Worm (Caenorhabditis elegans): ENCODE measurements around the gene spot-1.

Gene spot-1

ce11 chrIII:7272828-7273227 is 4.2 kb downstream of the spot-1 start (continued):
- peak; percentile 79 for TF ChIP-seq nhr-43 (tag; optimal IDR thresholded peaks at IDR 0.05; ENCODE audit: poor library complexity, severe bottlenecking)
- TF ChIP-seq elt-2 (tag; optimal IDR thresholded peaks at IDR 0.05) = peak; percentile 57

- TF ChIP-seq nhr-25 (tag; optimal IDR thresholded peaks at IDR 0.05) (peak; percentile 4), lin-39 (tag; optimal IDR thresholded peaks at IDR 0.05) (peak; percentile 31), nhr-67 (tag; optimal IDR thresholded peaks at IDR 0.05) (no peak), elt-3 (tag; optimal IDR thresholded peaks at IDR 0.05) (no peak), ceh-9 (tag; optimal IDR thresholded peaks at IDR 0.05) (no peak), elt-2 (tag; optimal IDR thresholded peaks at IDR 0.05) (peak; percentile 14), daf-12 (tag; optimal IDR thresholded peaks at IDR 0.05) (no peak), nhr-43 (tag; optimal IDR thresholded peaks at IDR 0.05; ENCODE audit: poor library complexity, severe bottlenecking) (peak; percentile 22), pha-4 (tag; optimal IDR thresholded peaks at IDR 0.05) (peak; percentile 84), R02D3.7 (tag; optimal IDR thresholded peaks at IDR 0.05) (no peak), lin-15B (tag; optimal IDR thresholded peaks at IDR 0.05) (no peak), mdl-1 (tag; optimal IDR thresholded peaks at IDR 0.05) (no peak), ztf-11 (tag; optimal IDR thresholded peaks at IDR 0.05) (no peak), elt-1 (tag; optimal IDR thresholded peaks at IDR 0.05) (no peak), hmg-11 (tag; optimal IDR thresholded peaks at IDR 0.05) (no peak), sea-2 (GFP tag; optimal IDR thresholded peaks at IDR 0.05) (no peak), unc-62 (GFP tag; optimal IDR thresholded peaks at IDR 0.05) (no peak), zag-1 (tag; optimal IDR thresholded peaks at IDR 0.05) (no peak), lsy-12 (tag; optimal IDR thresholded peaks at IDR 0.05) (peak; percentile 20), nhr-237 (tag; optimal IDR thresholded peaks at IDR 0.05) (no peak), ztf-4 (tag; optimal IDR thresholded peaks at IDR 0.05) (no peak), nhr-76 (tag; optimal IDR thresholded peaks at IDR 0.05) (no peak), nhr-11 (tag; optimal IDR thresholded peaks at IDR 0.05) (no peak), snpc-4 (tag; optimal IDR thresholded peaks at IDR 0.05) (no peak), nhr-23 (tag; optimal IDR thresholded peaks at IDR 0.05) (peak; percentile 38), ceh-82 (tag; optimal IDR thresholded peaks at IDR 0.05) (no peak), skn-1 (tag; optimal IDR thresholded peaks at IDR 0.05) (no peak), nhr-77 (tag; optimal IDR thresholded peaks at IDR 0.05) (no peak), mml-1 (tag; optimal IDR thresholded peaks at IDR 0.05) (no peak), nhr-28 (tag; optimal IDR thresholded peaks at IDR 0.05) (no peak), nhr-12 (tag; optimal IDR thresholded peaks at IDR 0.05) (no peak), fos-1 (tag; optimal IDR thresholded peaks at IDR 0.05) (no peak), ZK546.5 (tag; optimal IDR thresholded peaks at IDR 0.05) (no peak), unc-39 (tag; optimal IDR thresholded peaks at IDR 0.05) (no peak), egl-27 (tag; optimal IDR thresholded peaks at IDR 0.05) (no peak), jun-1 (tag; optimal IDR thresholded peaks at IDR 0.05) (peak; percentile 71), ama-1 (optimal IDR thresholded peaks at IDR 0.05) (peak; percentile 22), eor-1 (tag; optimal IDR thresholded peaks at IDR 0.05) (no peak), fkh-10 (GFP tag; optimal IDR thresholded peaks at IDR 0.05) (no peak), pqm-1 (tag; optimal IDR thresholded peaks at IDR 0.05) (peak; percentile 1), nfya-1 (tag; optimal IDR thresholded peaks at IDR 0.05; ENCODE audit: insufficient read depth) (peak; percentile 47), tbx-2 (tag; optimal IDR thresholded peaks at IDR 0.05) (no peak), ceh-28 (tag; optimal IDR thresholded peaks at IDR 0.05) (no peak), egl-5 (tag; optimal IDR thresholded peaks at IDR 0.05) (peak; percentile 92), ceh-16 (tag; optimal IDR thresholded peaks at IDR 0.05) (no peak), fkh-2 (tag; optimal IDR thresholded peaks at IDR 0.05) (no peak), aly-2 (tag; optimal IDR thresholded peaks at IDR 0.05) (no peak)
These were observed 5.0 kb downstream of the spot-1 start for ce11 chrIII:7272088-7272487.

Measured in whole organism, L3 larva.